Worm (Caenorhabditis elegans): Measurements from ENCODE around the gene lgc-45.

Gene lgc-45

DNA sequence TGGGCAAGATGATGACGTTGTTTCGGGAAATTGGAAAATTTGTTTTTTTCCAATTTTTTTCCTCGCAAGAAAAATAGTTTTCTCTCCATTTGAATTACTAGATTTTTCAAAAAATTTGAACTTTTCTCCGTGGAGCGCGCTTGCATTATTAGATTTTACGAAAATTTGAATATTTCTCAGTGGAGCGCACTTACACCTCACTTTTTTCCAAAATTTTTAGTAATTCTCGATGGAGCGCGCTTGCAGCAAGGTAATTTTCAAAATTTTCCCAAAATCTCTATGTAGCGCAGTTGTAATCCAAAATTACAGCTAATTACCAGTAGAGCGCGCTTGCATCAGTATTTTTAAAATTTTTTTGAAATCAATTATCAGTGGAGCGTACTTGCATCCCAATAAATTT lies 2.6 kb upstream of the lgc-45 start:
- TF ChIP-seq lin-38 (GFP tag; IDR thresholded peaks at IDR 0.05), result peak; percentile 82
- TF ChIP-seq hlh-11 (tag; optimal IDR thresholded peaks at IDR 0.05), result no peak

DNA sequence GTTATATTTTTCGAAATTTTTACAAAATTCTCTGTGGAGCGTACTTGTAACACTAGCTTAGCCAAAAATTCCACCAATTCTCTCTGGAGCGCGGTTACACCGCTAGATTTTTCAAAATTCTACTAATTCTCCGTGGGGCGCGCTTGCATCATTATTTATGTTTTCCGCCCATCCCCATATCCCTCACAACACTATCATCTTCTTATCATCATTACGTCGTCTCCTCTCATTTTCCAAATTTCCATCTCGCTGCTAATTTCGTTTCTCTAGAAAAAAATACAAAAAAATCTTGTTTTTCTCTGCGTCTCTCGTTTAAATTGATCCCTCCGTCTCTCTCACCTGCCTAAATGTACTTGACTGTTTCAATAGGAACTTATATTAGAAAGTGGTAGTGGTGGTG lies 2.0 kb upstream of the lgc-45 start:
- TF ChIP-seq lin-38 (GFP tag; IDR thresholded peaks at IDR 0.05) (peak; percentile 60), nhr-102 (tag; optimal IDR thresholded peaks at IDR 0.05) (no peak), nhr-28 (tag; optimal IDR thresholded peaks at IDR 0.05) (peak; percentile 1)

DNA sequence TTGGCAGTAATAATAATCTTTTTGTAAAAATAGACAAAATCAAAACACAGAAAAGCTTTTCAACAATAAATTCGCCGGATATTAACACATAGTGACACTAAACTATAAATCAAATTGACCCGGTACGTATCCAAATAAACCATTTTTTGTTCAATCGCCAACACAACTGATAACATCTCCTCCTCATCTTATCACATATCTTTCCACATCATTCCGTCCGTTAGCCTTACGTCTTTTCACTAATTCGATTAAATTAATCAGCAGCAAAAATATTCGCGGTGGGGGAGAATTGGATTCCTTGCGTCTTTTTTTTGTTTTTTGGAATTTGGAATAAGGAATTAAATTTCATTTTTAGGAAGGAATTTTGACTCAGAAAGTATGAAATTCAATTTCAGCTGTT lies 688 bp upstream of the lgc-45 start:
- TF ChIP-seq nhr-111 (GFP tag; optimal IDR thresholded peaks at IDR 0.05), result no peak
- TF ChIP-seq lin-39 (tag; optimal IDR thresholded peaks at IDR 0.05), result no peak
- no peak for TF ChIP-seq F49E8.2 (tag; optimal IDR thresholded peaks at IDR 0.05; ENCODE audit: borderline replicate concordance)
- no peak for TF ChIP-seq nhr-25 (tag; optimal IDR thresholded peaks at IDR 0.05; ENCODE audit: borderline replicate concordance, insufficient read depth)
- TF ChIP-seq zag-1 (tag; optimal IDR thresholded peaks at IDR 0.05), result no peak
- no peak for TF ChIP-seq skn-1 (tag; optimal IDR thresholded peaks at IDR 0.05)
- TF ChIP-seq fos-1 (tag; optimal IDR thresholded peaks at IDR 0.05), result no peak
- TF ChIP-seq ztf-11 (tag; optimal IDR thresholded peaks at IDR 0.05), result no peak
- TF ChIP-seq nhr-10 (tag; optimal IDR thresholded peaks at IDR 0.05), result no peak

DNA sequence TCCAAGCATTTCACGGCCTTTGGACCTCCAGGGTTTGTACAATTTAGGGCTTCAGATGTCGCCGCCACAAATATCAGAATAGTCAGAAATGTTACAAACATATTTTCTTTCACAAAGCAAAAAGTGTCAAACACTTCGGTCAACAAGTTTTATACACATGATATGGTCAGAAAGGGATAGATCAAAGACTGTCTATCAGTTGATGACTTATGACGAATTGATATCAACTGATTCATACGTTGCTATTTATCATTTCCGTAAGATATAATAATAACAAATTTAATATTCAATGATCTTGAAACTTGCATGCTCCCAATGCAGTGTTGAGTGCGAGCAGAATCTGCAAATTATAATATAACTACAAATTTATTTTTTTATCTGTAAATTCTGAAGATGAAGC lies 3.3 kb downstream of the lgc-45 start, which contains the start of gene W10G11.1:
TSS of gene W10G11.1 (minus strand) at position 101 of the 400 bp plus-strand sequence.
- TF ChIP-seq egl-43 (GFP tag; IDR thresholded peaks at IDR 0.05) (no peak), Y105C5A.15 (GFP tag; IDR thresholded peaks at IDR 0.05) (no peak), dmd-6 (GFP tag; IDR thresholded peaks at IDR 0.05) (no peak), F37D6.2 (tag; optimal IDR thresholded peaks at IDR 0.05) (no peak), ceh-62 (tag; optimal IDR thresholded peaks at IDR 0.05) (no peak), madf-9 (GFP tag; conservative IDR thresholded peaks at IDR 0.05) (no peak), lir-3 (tag; optimal IDR thresholded peaks at IDR 0.05) (no peak), D1046.2 (GFP tag; IDR thresholded peaks at IDR 0.05) (no peak), ztf-7 (tag; optimal IDR thresholded peaks at IDR 0.05) (no peak), nhr-28 (tag; optimal IDR thresholded peaks at IDR 0.05) (no peak), zag-1 (tag; optimal IDR thresholded peaks at IDR 0.05) (no peak), mep-1 (tag; optimal IDR thresholded peaks at IDR 0.05) (no peak), skn-1 (tag; optimal IDR thresholded peaks at IDR 0.05) (no peak), spr-3 (GFP tag; optimal IDR thresholded peaks at IDR 0.05) (no peak), daf-12 (tag; optimal IDR thresholded peaks at IDR 0.05) (no peak), ceh-28 (tag; optimal IDR thresholded peaks at IDR 0.05) (no peak), dmd-9 (GFP tag; IDR thresholded peaks at IDR 0.05) (no peak)

DNA sequence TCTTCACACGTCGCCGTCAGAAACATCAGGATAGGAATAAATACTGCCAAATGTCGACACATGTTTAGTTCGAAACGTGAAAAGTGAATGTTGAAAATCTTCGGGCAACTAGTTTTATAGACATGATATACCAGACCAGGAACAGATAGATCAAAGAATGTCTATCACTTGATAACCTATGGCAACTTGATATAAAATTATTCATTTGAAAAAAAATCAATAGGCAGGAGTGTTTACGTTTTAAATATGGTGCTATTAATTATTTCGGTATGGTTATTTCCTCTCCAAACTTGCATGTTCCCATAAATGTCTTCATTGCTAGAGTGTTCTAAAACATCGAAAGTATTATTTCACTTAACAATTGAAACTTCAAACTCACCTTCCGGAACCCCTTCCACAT lies 4.3 kb downstream of the lgc-45 start, which contains the start of gene W10G11.2:
TSS of gene W10G11.2 (minus strand) at position 101 of the 400 bp plus-strand sequence.
- TF ChIP-seq hlh-11 (tag; optimal IDR thresholded peaks at IDR 0.05), result no peak
- TF ChIP-seq php-3 (GFP tag; IDR thresholded peaks at IDR 0.05), result no peak
- no peak for TF ChIP-seq daf-16 (GFP tag; optimal IDR thresholded peaks at IDR 0.05)
- TF ChIP-seq daf-16 (tag; optimal IDR thresholded peaks at IDR 0.05), result no peak
- no peak for TF ChIP-seq daf-12 (tag; optimal IDR thresholded peaks at IDR 0.05)
- TF ChIP-seq vab-7 (GFP tag; IDR thresholded peaks at IDR 0.05), result no peak
- TF ChIP-seq attf-4 (tag; optimal IDR thresholded peaks at IDR 0.05), result no peak
- TF ChIP-seq dmd-6 (GFP tag; IDR thresholded peaks at IDR 0.05), result no peak

DNA sequence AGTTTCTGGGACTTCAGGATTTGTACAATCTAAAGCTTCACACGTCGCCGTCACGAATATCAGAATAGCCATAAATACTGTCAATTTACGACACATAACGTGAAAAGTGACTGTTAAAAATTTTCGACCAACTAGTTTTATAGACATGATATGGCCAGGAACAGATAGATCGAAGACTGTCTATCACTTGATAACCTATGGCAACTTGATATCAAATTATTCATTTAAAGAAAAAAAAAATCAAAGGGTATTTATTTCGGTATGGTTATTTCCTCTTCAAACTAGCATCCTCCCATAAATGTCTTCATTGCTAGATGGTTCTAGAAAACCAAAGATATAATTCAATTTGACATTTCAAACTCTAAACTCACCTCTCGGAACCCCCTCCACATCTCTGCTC lies 5.1 kb downstream of the lgc-45 start, which contains the start of gene W10G11.3:
TSS of gene W10G11.3 (minus strand) at position 101 of the 400 bp plus-strand sequence.
- TF ChIP-seq F10B5.3 (tag; optimal IDR thresholded peaks at IDR 0.05), result no peak
- TF ChIP-seq ama-1 (optimal IDR thresholded peaks at IDR 0.05), result no peak
